Fruit fly (Drosophila melanogaster): Measurements from ENCODE around the gene CG32266.

Gene CG32266

DNA sequence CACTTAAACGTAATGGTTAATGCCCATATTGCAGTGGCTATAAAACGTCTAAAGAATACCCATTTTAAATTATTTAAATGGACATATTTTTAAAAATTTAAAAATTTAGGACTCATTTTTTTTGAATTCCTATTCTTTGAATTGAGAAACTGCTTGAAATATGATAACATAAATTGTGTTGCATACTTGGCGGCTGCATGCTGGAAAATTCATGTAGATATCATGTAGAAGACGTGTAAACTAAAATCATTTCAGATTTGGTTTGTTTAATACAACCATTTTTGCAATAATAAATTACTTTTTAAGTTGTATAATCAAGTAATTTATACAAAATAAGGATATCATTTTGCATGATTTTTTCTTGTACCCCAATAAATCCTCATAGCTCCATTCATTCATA, 23.9 kb upstream of the CG32266 start:
- peak; percentile 43 for TF ChIP-seq CG31365 (tag; optimal IDR thresholded peaks at IDR 0.05)
- no peak for TF ChIP-seq en (GFP tag; optimal IDR thresholded peaks at IDR 0.05)
- TF ChIP-seq CG2199 (GFP tag; IDR thresholded peaks at IDR 0.05) = 0 out of 3 replicates have a peak, but pooled peaks have one; percentile 64
- TF ChIP-seq CTCF (GFP tag; optimal IDR thresholded peaks at IDR 0.05) = peak; percentile 47
- peak; percentile 32; the same call in 1 of the 3 replicates for TF ChIP-seq knrl (GFP tag; IDR thresholded peaks at IDR 0.05; ENCODE audit: partially characterized antibody)
- peak; percentile 61; the same call in 1 of the 2 replicates for TF ChIP-seq amos (GFP tag; IDR thresholded peaks at IDR 0.05; ENCODE audit: partially characterized antibody)
- no peak for TF ChIP-seq crc (GFP tag; optimal IDR thresholded peaks at IDR 0.05)
- TF ChIP-seq CG13287 (GFP tag; IDR thresholded peaks at IDR 0.05; ENCODE audit: partially characterized antibody) = peak; percentile 10; the same call in 1 of the 2 replicates
- no peak for TF ChIP-seq klu (GFP tag; IDR thresholded peaks at IDR 0.05)
- TF ChIP-seq Bgb (GFP tag; IDR thresholded peaks at IDR 0.05; ENCODE audit: partially characterized antibody) = peak; percentile 21; the same call in 1 of the 2 replicates

DNA sequence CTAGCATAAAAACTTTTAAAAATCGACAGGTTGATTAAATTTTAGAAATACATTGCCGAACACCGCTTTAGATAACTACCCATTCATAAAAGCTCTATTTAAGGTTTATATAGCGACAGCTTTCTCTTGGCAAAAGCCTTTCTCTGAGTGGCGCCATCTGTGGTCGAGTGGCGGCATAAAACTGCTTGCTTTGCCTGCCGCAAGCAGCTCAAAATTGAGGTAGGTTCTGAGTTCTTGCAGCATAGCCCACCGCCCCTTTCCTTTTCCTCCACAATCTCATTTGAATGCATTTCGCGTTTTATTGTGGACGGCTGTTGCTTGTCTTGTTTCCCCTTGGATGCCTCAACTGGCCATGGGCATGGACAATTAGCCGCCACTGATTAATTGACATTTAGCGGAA, 22.8 kb upstream of the CG32266 start:
- TF ChIP-seq CG6175 (GFP tag; IDR thresholded peaks at IDR 0.05) = peak; percentile 74; the same call in 1 of the 3 replicates
- 0 out of 2 replicates have a peak, but pooled peaks have one; percentile 6 for TF ChIP-seq amos (GFP tag; IDR thresholded peaks at IDR 0.05; ENCODE audit: partially characterized antibody)
- no peak for TF ChIP-seq CG6791 (GFP tag; IDR thresholded peaks at IDR 0.05; ENCODE audit: partially characterized antibody)
- TF ChIP-seq CG9797 (GFP tag; optimal IDR thresholded peaks at IDR 0.05) = no peak
- no peak for TF ChIP-seq BtbVII (GFP tag; optimal IDR thresholded peaks at IDR 0.05)
- no peak for TF ChIP-seq zf30C (GFP tag; optimal IDR thresholded peaks at IDR 0.05)
- no peak for TF ChIP-seq prd (optimal IDR thresholded peaks at IDR 0.05)
- peak; percentile 58 for TF ChIP-seq prd (GFP tag; IDR thresholded peaks at IDR 0.05)
- TF ChIP-seq so (GFP tag; IDR thresholded peaks at IDR 0.05) = 0 out of 3 replicates have a peak, but pooled peaks have one; percentile 40
- peak; percentile 60 for TF ChIP-seq CG17385 (GFP tag; optimal IDR thresholded peaks at IDR 0.05)
- TF ChIP-seq pita (GFP tag; optimal IDR thresholded peaks at IDR 0.05) = no peak
- peak; percentile 7 for TF ChIP-seq CG8290 (GFP tag; optimal IDR thresholded peaks at IDR 0.05)
- peak; percentile 34 to 77 for TF ChIP-seq CG8290 (tag; optimal IDR thresholded peaks at IDR 0.05)
- TF ChIP-seq aop (GFP tag; IDR thresholded peaks at IDR 0.05) = no peak
- no peak for TF ChIP-seq lov (optimal IDR thresholded peaks at IDR 0.05)
- TF ChIP-seq lov (GFP tag; IDR thresholded peaks at IDR 0.05) = peak; percentile 51; the same call in 1 of the 3 replicates
- TF ChIP-seq MTF-1 (GFP tag; optimal IDR thresholded peaks at IDR 0.05; ENCODE audit: borderline replicate concordance) = no peak
- TF ChIP-seq E2f1 (GFP tag; IDR thresholded peaks at IDR 0.05) = no peak
- peak; percentile 51; the same call in 1 of the 2 replicates for TF ChIP-seq CG14014 (GFP tag; IDR thresholded peaks at IDR 0.05)
- peak; percentile 86 for TF ChIP-seq Ets65A (GFP tag)
- peak; percentile 48 for TF ChIP-seq CG11398 (GFP tag; optimal IDR thresholded peaks at IDR 0.05)
- no peak for TF ChIP-seq dan (GFP tag; IDR thresholded peaks at IDR 0.05)
- TF ChIP-seq pho (GFP tag; optimal IDR thresholded peaks at IDR 0.05) = peak; percentile 37
- TF ChIP-seq grau (tag; optimal IDR thresholded peaks at IDR 0.05) = peak; percentile 55
- no peak for TF ChIP-seq CG34376 (GFP tag; optimal IDR thresholded peaks at IDR 0.05)
- TF ChIP-seq CG2889 (GFP tag; IDR thresholded peaks at IDR 0.05) = 0 out of 3 replicates have a peak, but pooled peaks have one; percentile 12
- TF ChIP-seq CG13424 (tag; optimal IDR thresholded peaks at IDR 0.05) = peak; percentile 69
- peak; percentile 59 for TF ChIP-seq Chrac-16 (GFP tag; optimal IDR thresholded peaks at IDR 0.05)
- no peak for TF ChIP-seq Stat92E (GFP tag; optimal IDR thresholded peaks at IDR 0.05)
- no peak for TF ChIP-seq hth (optimal IDR thresholded peaks at IDR 0.05)
- TF ChIP-seq p53 (GFP tag; optimal IDR thresholded peaks at IDR 0.05) = peak; percentile 21
- TF ChIP-seq CG10543 (GFP tag; optimal IDR thresholded peaks at IDR 0.05) = peak; percentile 54
- TF ChIP-seq Rx (GFP tag; IDR thresholded peaks at IDR 0.05) = 0 out of 2 replicates have a peak, but pooled peaks have one; percentile 32
- TF ChIP-seq az2 (GFP tag; optimal IDR thresholded peaks at IDR 0.05) = peak; percentile 79
- TF ChIP-seq bsh (GFP tag; optimal IDR thresholded peaks at IDR 0.05) = peak in 1 of 2 experiments; percentile 69
- TF ChIP-seq HmgD (GFP tag; optimal IDR thresholded peaks at IDR 0.05) = peak; percentile 74
- peak; percentile 20 for TF ChIP-seq CG3065 (GFP tag; optimal IDR thresholded peaks at IDR 0.05)
- no peak for TF ChIP-seq scrt (GFP tag; optimal IDR thresholded peaks at IDR 0.05)
- TF ChIP-seq CG33213 (GFP tag; optimal IDR thresholded peaks at IDR 0.05) = peak; percentile 37
- TF ChIP-seq C15 (GFP tag; IDR thresholded peaks at IDR 0.05) = no peak
- TF ChIP-seq CG17802 (tag; optimal IDR thresholded peaks at IDR 0.05) = peak; percentile 52
- peak; percentile 32 for TF ChIP-seq E2f2 (GFP tag; IDR thresholded peaks at IDR 0.05)

All from whole organism, embryonic.